Fruit fly (Drosophila melanogaster) whole organism, embryonic: ENCODE data around the gene CG34325.

ENCODE experiments used
- Atf-2 ChIP-seq: fragments of 200-800 bp; sonication (Bioruptor generic); optimal IDR thresholded peaks from 2 replicates; lab custom pipeline; 2016; ENCODE audit warnings: missing biosample characterization, missing genetic modification characterization
- CG10431 ChIP-seq: fragments of 200-800 bp; sonication (Bioruptor generic); optimal IDR thresholded peaks from 3 replicates; lab custom pipeline; 2018; ENCODE audit warnings: missing biosample characterization, mild to moderate bottlenecking, missing genetic modification characterization
- CG10654 ChIP-seq: fragments of 200-800 bp; sonication (Bioruptor generic); optimal IDR thresholded peaks from 2 replicates; lab custom pipeline; 2016; ENCODE audit warnings: missing biosample characterization, missing genetic modification characterization
- CG10959 ChIP-seq: fragments of 200-800 bp; sonication (Bioruptor generic); IDR thresholded peaks from 2 replicates; pipeline ENCODE4 v1.3.6; 2022; ENCODE audit warnings: missing biosample characterization, missing genetic modification characterization
- CG12155 ChIP-seq: fragments of 200-800 bp; sonication (Bioruptor generic); optimal IDR thresholded peaks from 3 replicates; lab custom pipeline; 2016; ENCODE audit warnings: missing biosample characterization, missing genetic modification characterization
- CG12391 ChIP-seq: fragments of 200-800 bp; sonication (Bioruptor generic); optimal IDR thresholded peaks from 3 replicates; lab custom pipeline; 2018; ENCODE audit warnings: missing biosample characterization, mild to moderate bottlenecking, missing genetic modification characterization, moderate library complexity
- CG12659 ChIP-seq: fragments of 200-800 bp; sonication (Bioruptor generic); optimal IDR thresholded peaks from 3 replicates; lab custom pipeline; 2017; ENCODE audit warnings: mild to moderate bottlenecking, missing biosample characterization, missing genetic modification reagents, missing genetic modification characterization
- CG14014 ChIP-seq: fragments of 200-800 bp; sonication (Bioruptor generic); IDR thresholded peaks from 2 replicates; pipeline ENCODE4 v1.3.6; 2022; ENCODE audit warnings: missing biosample characterization, missing genetic modification characterization
- CG16813 ChIP-seq: fragments of 200-800 bp; sonication (Bioruptor generic); IDR thresholded peaks from 3 replicates; pipeline ENCODE4 v1.3.6; 2022; ENCODE audit warnings: missing biosample characterization, missing genetic modification characterization; ENCODE audit not compliant: partially characterized antibody
- CG16815 ChIP-seq: fragments of 200-800 bp; sonication (Bioruptor generic); optimal IDR thresholded peaks from 3 replicates; lab custom pipeline; 2017; ENCODE audit warnings: missing biosample characterization, mild to moderate bottlenecking, missing genetic modification characterization
- CG18619 ChIP-seq: fragments of 200-800 bp; sonication (Bioruptor generic); optimal IDR thresholded peaks from 3 replicates; lab custom pipeline; 2017; ENCODE audit warnings: missing biosample characterization, mild to moderate bottlenecking, missing genetic modification characterization
- CG2712 ChIP-seq: fragments of 200-800 bp; optimal IDR thresholded peaks from 3 replicates; lab custom pipeline; 2019; ENCODE audit warnings: missing biosample characterization, mild to moderate bottlenecking, missing genetic modification characterization, moderate library complexity
- CG34376 ChIP-seq: fragments of 200-800 bp; sonication (Bioruptor generic); optimal IDR thresholded peaks from 2 replicates; lab custom pipeline; 2018; ENCODE audit warnings: missing biosample characterization, mild to moderate bottlenecking, missing genetic modification characterization
- CG3847 ChIP-seq: fragments of 200-800 bp; sonication (Bioruptor generic); IDR thresholded peaks from 2 replicates; pipeline ENCODE4 v1.3.6; 2022; ENCODE audit warnings: missing biosample characterization, missing genetic modification characterization
- CG4854 ChIP-seq: fragments of 200-800 bp; sonication (Bioruptor generic); optimal IDR thresholded peaks from 2 replicates; lab custom pipeline; 2016; ENCODE audit warnings: missing biosample characterization, missing genetic modification characterization, inconsistent platforms
- CG6683 ChIP-seq: fragments of 200-800 bp; sonication (Bioruptor generic); optimal IDR thresholded peaks from 2 replicates; lab custom pipeline; 2017; ENCODE audit warnings: missing biosample characterization, mild to moderate bottlenecking, missing genetic modification characterization, missing genetic modification reagents
- CG8765 ChIP-seq: fragments of 200-800 bp; sonication (Bioruptor generic); IDR thresholded peaks from 2 replicates; pipeline ENCODE4 v1.3.6; 2022; ENCODE audit warnings: missing biosample characterization, missing genetic modification characterization
- Camta ChIP-seq: fragments of 200-800 bp; sonication (Bioruptor generic); optimal IDR thresholded peaks from 2 replicates; lab custom pipeline; 2016; ENCODE audit warnings: missing biosample characterization, missing genetic modification characterization
- D ChIP-seq, 2 experiments: fragments of 200-800 bp in 1 of 2; fragments of >200 bp in 1 of 2; sonication (Bioruptor generic) in 1 of 2; optimal IDR thresholded peaks; 2 replicates in 1 of 2; 3 replicates in 1 of 2; lab custom pipeline; 2017; ENCODE audit warnings: mild to moderate bottlenecking in 1 of 2, missing biosample characterization in 1 of 2, missing genetic modification characterization in 1 of 2, missing genetic modification reagents in 1 of 2
- Dref ChIP-seq: fragments of 200-800 bp; sonication (Bioruptor generic); IDR thresholded peaks from 2 replicates; pipeline ENCODE4 v1.3.6; 2022; ENCODE audit warnings: missing biosample characterization, missing genetic modification characterization
- Drgx ChIP-seq: fragments of 200-800 bp; sonication (Bioruptor generic); IDR thresholded peaks from 2 replicates; pipeline ENCODE4 v1.3.6; 2022; ENCODE audit warnings: missing biosample characterization, missing genetic modification characterization
- Gug ChIP-seq: fragments of 200-800 bp; sonication (Bioruptor generic); IDR thresholded peaks from 4 replicates; pipeline ENCODE4 v1.3.6; 2022; ENCODE audit warnings: missing biosample characterization, missing genetic modification characterization
- HmgZ ChIP-seq: fragments of 200-800 bp; sonication (Bioruptor generic); optimal IDR thresholded peaks from 2 replicates; lab custom pipeline; 2018; ENCODE audit warnings: missing biosample characterization, mild to moderate bottlenecking, missing genetic modification characterization
- Hsf ChIP-seq: fragments of 200-800 bp; sonication (Bioruptor generic); optimal IDR thresholded peaks from 3 replicates; lab custom pipeline; 2016; ENCODE audit warnings: missing biosample characterization, missing genetic modification characterization
- Mrtf ChIP-seq: fragments of 200-800 bp; sonication (Bioruptor generic); IDR thresholded peaks from 3 replicates; pipeline ENCODE4 v1.3.6; 2022; ENCODE audit warnings: missing biosample characterization, missing genetic modification characterization
- Tbp ChIP-seq: fragments of >200 bp; optimal IDR thresholded peaks from 2 replicates; lab custom pipeline; 2018; ENCODE audit warnings: missing biosample characterization, missing genetic modification characterization
- ap ChIP-seq: fragments of 200-800 bp; sonication (Bioruptor generic); IDR thresholded peaks from 2 replicates; pipeline ENCODE4 v1.3.6; 2022; ENCODE audit warnings: missing biosample characterization, missing genetic modification characterization
- ara ChIP-seq: fragments of 200-800 bp; sonication (Bioruptor generic); IDR thresholded peaks from 2 replicates; pipeline ENCODE4 v1.3.6; 2022; ENCODE audit warnings: missing biosample characterization, missing genetic modification characterization
- ato ChIP-seq: fragments of 200-800 bp; sonication (Bioruptor generic); IDR thresholded peaks from 2 replicates; pipeline ENCODE4 v1.3.6; 2022; ENCODE audit warnings: missing biosample characterization, missing genetic modification characterization; ENCODE audit not compliant: partially characterized antibody
- btn ChIP-seq: fragments of 200-800 bp; sonication (Bioruptor generic); optimal IDR thresholded peaks from 2 replicates; lab custom pipeline; 2016; ENCODE audit warnings: missing biosample characterization, missing genetic modification characterization
- chif ChIP-seq, 2 experiments: fragments of 200-800 bp; sonication (Bioruptor generic); optimal IDR thresholded peaks; 3 replicates each; lab custom pipeline; 2016; ENCODE audit warnings: missing biosample characterization in 2 of 2, missing genetic modification characterization in 2 of 2
- chn ChIP-seq: fragments of 200-800 bp; sonication (Bioruptor generic); optimal IDR thresholded peaks from 2 replicates; lab custom pipeline; 2016; ENCODE audit warnings: missing biosample characterization, missing genetic modification characterization
- ci ChIP-seq: fragments of 200-800 bp; sonication (Bioruptor generic); IDR thresholded peaks from 3 replicates; pipeline ENCODE4 v1.3.6; 2022; ENCODE audit warnings: missing biosample characterization, missing genetic modification characterization
- dati ChIP-seq: fragments of 200-800 bp; sonication (Bioruptor generic); IDR thresholded peaks from 2 replicates; pipeline ENCODE4 v1.3.6; 2022; ENCODE audit warnings: missing biosample characterization, missing genetic modification characterization
- dysf ChIP-seq: fragments of 200-800 bp; sonication (Bioruptor generic); IDR thresholded peaks from 3 replicates; pipeline ENCODE4 v1.3.6; 2022; ENCODE audit warnings: missing biosample characterization, missing genetic modification characterization
- ind ChIP-seq: fragments of 200-800 bp; sonication (Bioruptor generic); optimal IDR thresholded peaks from 3 replicates; lab custom pipeline; 2016; ENCODE audit warnings: missing biosample characterization, missing genetic modification characterization
- klu ChIP-seq: fragments of 200-800 bp; sonication (Bioruptor generic); IDR thresholded peaks from 2 replicates; pipeline ENCODE4 v1.3.6; 2022; ENCODE audit warnings: missing biosample characterization, missing genetic modification characterization
- mam ChIP-seq: fragments of 200-800 bp; sonication (Bioruptor generic); optimal IDR thresholded peaks from 3 replicates; lab custom pipeline; 2016; ENCODE audit warnings: missing biosample characterization, missing genetic modification characterization
- oc ChIP-seq: fragments of 200-800 bp; sonication (Bioruptor generic); optimal IDR thresholded peaks from 2 replicates; lab custom pipeline; 2018; ENCODE audit warnings: missing biosample characterization, mild to moderate bottlenecking, missing genetic modification characterization, moderate library complexity
- p53 ChIP-seq: fragments of 200-800 bp; sonication (Bioruptor generic); optimal IDR thresholded peaks from 2 replicates; lab custom pipeline; 2016; ENCODE audit warnings: missing biosample characterization, missing genetic modification characterization
- phol ChIP-seq: fragments of 200-800 bp; sonication (Bioruptor generic); optimal IDR thresholded peaks from 3 replicates; lab custom pipeline; 2018; ENCODE audit warnings: missing biosample characterization, mild to moderate bottlenecking, missing genetic modification characterization, moderate library complexity
- pzg ChIP-seq: fragments of 200-800 bp; sonication (Bioruptor generic); optimal IDR thresholded peaks from 3 replicates; lab custom pipeline; 2018; ENCODE audit warnings: missing biosample characterization, mild to moderate bottlenecking, missing genetic modification characterization, moderate library complexity
- salm ChIP-seq: fragments of 200-800 bp; sonication (Bioruptor generic); optimal IDR thresholded peaks from 2 replicates; lab custom pipeline; 2018; ENCODE audit warnings: missing biosample characterization, mild to moderate bottlenecking, missing genetic modification characterization
- sens ChIP-seq: fragments of 200-800 bp; sonication (Bioruptor generic); peaks from one replicate; lab custom pipeline; 2016; ENCODE audit warnings: missing biosample characterization, missing genetic modification characterization
- shn ChIP-seq: fragments of 200-800 bp; sonication (Bioruptor generic); optimal IDR thresholded peaks from 3 replicates; lab custom pipeline; 2016; ENCODE audit warnings: missing biosample characterization, missing genetic modification characterization
- sim ChIP-seq: fragments of 200-800 bp; sonication (Bioruptor generic); IDR thresholded peaks from 2 replicates; pipeline ENCODE4 v1.3.6; 2022; ENCODE audit warnings: missing biosample characterization, missing genetic modification characterization
- sug ChIP-seq: fragments of 200-800 bp; optimal IDR thresholded peaks from 2 replicates; lab custom pipeline; 2019; ENCODE audit warnings: missing biosample characterization, mild to moderate bottlenecking, missing genetic modification characterization, moderate library complexity
- tap ChIP-seq: fragments of 200-800 bp; optimal IDR thresholded peaks from 3 replicates; lab custom pipeline; 2019; ENCODE audit warnings: missing biosample characterization, mild to moderate bottlenecking, missing genetic modification characterization, moderate library complexity
- vnd ChIP-seq: fragments of 200-800 bp; sonication (Bioruptor generic); IDR thresholded peaks from 3 replicates; pipeline ENCODE4 v1.3.6; 2022; ENCODE audit warnings: missing biosample characterization, missing genetic modification characterization; ENCODE audit not compliant: partially characterized antibody

The CG34325 gene

dm6 chrX:16750712-16751578, 29.7 kb upstream of the CG34325 start (continued):
- TF ChIP-seq D (optimal IDR thresholded peaks at IDR 0.05; lab: Kevin White, UChicago) (no peak), D (GFP tag; optimal IDR thresholded peaks at IDR 0.05; lab: Kevin White, UChicago) (peak; percentile 73), CG16815 (GFP tag; lab: Kevin White, UChicago) (peak; percentile 14), ind (GFP tag; lab: Kevin White, UChicago) (peak; percentile 36), CG10654 (no peak), CG14014 (GFP tag; lab: Robert Waterston, UW) (peak; percentile 54; the same call in 1 of the 2 replicates), CG12155 (GFP tag; lab: Kevin White, UChicago) (peak; percentile 22), CG18619 (GFP tag; lab: Kevin White, UChicago) (peak; percentile 67), dysf (GFP tag; lab: Robert Waterston, UW) (peak; percentile 74; the same call in 2 of the 3 replicates), CG10431 (GFP tag; lab: Kevin White, UChicago) (peak; percentile 27), oc (tag; lab: Kevin White, UChicago) (peak; percentile 37), chif (GFP tag; optimal IDR thresholded peaks at IDR 0.05; lab: Kevin White, UChicago) (peak in 1 of 2 experiments; percentile 16), CG12659 (GFP tag; lab: Kevin White, UChicago) (peak; percentile 81), dati (GFP tag; lab: Robert Waterston, UW) (no peak), ap (GFP tag; lab: Robert Waterston, UW) (no peak), Gug (no peak), shn (GFP tag; lab: Kevin White, UChicago) (no peak), klu (GFP tag; lab: Robert Waterston, UW) (no peak), CG3847 (GFP tag; lab: Robert Waterston, UW) (0 out of 2 replicates have a peak, but pooled peaks have one; percentile 32), Drgx (GFP tag; lab: Robert Waterston, UW) (peak; percentile 86), CG4854 (no peak), vnd (no peak), pzg (no peak), Atf-2 (no peak), CG12391 (tag; lab: Kevin White, UChicago) (peak; percentile 84), tap (tag; lab: Kevin White, UChicago) (peak; percentile 75), chn (peak; percentile 40), p53 (no peak), ato (GFP tag; lab: Robert Waterston, UW) (no peak), phol (tag; lab: Kevin White, UChicago) (peak; percentile 80), ci (GFP tag; lab: Robert Waterston, UW) (peak; percentile 60; the same call in 1 of the 3 replicates), ara (GFP tag; lab: Robert Waterston, UW) (peak; percentile 53; the same call in 1 of the 2 replicates), btn (no peak), sim (no peak), Camta (GFP tag; lab: Kevin White, UChicago) (peak; percentile 22), Mrtf (GFP tag; lab: Robert Waterston, UW) (peak; percentile 16; the same call in 1 of the 3 replicates), CG34376 (GFP tag; lab: Kevin White, UChicago) (peak; percentile 53), sens (GFP tag; lab: Kevin White, UChicago) (peak; percentile 88), mam (GFP tag; lab: Kevin White, UChicago) (no peak), Dref (no peak), CG16813 (GFP tag; lab: Robert Waterston, UW) (no peak), CG2712 (peak; percentile 91), CG8765 (GFP tag; lab: Robert Waterston, UW) (no peak), HmgZ (peak; percentile 68), CG10959 (GFP tag; lab: Robert Waterston, UW) (no peak), Tbp (GFP tag; lab: Kevin White, UChicago) (no peak), Hsf (GFP tag; lab: Kevin White, UChicago) (peak; percentile 33), salm (peak; percentile 44), sug (tag; lab: Kevin White, UChicago) (peak; percentile 69), CG6683 (peak; percentile 35)
